Worm (Caenorhabditis elegans): Measurements from ENCODE around the gene twk-23.

twk-23 gene

ce11 chrX:13768562-13768961 is 54.8 kb downstream of the twk-23 start (continued):
- TF ChIP-seq nhr-20 (tag; optimal IDR thresholded peaks at IDR 0.05) (peak; percentile 21), fkh-8 (tag; optimal IDR thresholded peaks at IDR 0.05) (peak; percentile 81), blmp-1 (tag; optimal IDR thresholded peaks at IDR 0.05) (peak; percentile 3), nhr-84 (tag; optimal IDR thresholded peaks at IDR 0.05) (no peak), C34B4.2 (tag; optimal IDR thresholded peaks at IDR 0.05) (no peak), nhr-85 (tag) (no peak), ceh-90 (tag; optimal IDR thresholded peaks at IDR 0.05) (no peak), ceh-63 (GFP tag; optimal IDR thresholded peaks at IDR 0.05) (no peak), hlh-4 (tag; optimal IDR thresholded peaks at IDR 0.05) (no peak), egl-13 (tag; optimal IDR thresholded peaks at IDR 0.05) (no peak), efl-3 (GFP tag; optimal IDR thresholded peaks at IDR 0.05) (no peak), nhr-237 (tag; optimal IDR thresholded peaks at IDR 0.05) (no peak), unc-86 (tag; optimal IDR thresholded peaks at IDR 0.05) (peak; percentile 52), isw-1 (GFP tag; IDR thresholded peaks at IDR 0.05) (peak; percentile 19; the same call in 1 of the 2 replicates), zag-1 (tag; optimal IDR thresholded peaks at IDR 0.05) (peak; percentile 63), xbp-1 (tag; optimal IDR thresholded peaks at IDR 0.05) (peak; percentile 32), ztf-4 (tag; optimal IDR thresholded peaks at IDR 0.05) (peak; percentile 39), fkh-4 (tag; optimal IDR thresholded peaks at IDR 0.05; ENCODE audit: borderline replicate concordance) (no peak), ceh-8 (GFP tag; optimal IDR thresholded peaks at IDR 0.05) (peak; percentile 12), snpc-4 (tag; optimal IDR thresholded peaks at IDR 0.05) (no peak), hpl-2 (GFP tag; optimal IDR thresholded peaks at IDR 0.05) (no peak), snu-23 (GFP tag; optimal IDR thresholded peaks at IDR 0.05) (peak; percentile 16), lsy-2 (tag; optimal IDR thresholded peaks at IDR 0.05) (peak; percentile 14 to 61), fos-1 (tag; optimal IDR thresholded peaks at IDR 0.05) (peak; percentile 7), lin-13 (GFP tag; optimal IDR thresholded peaks at IDR 0.05) (peak; percentile 0), C04F5.9 (tag; optimal IDR thresholded peaks at IDR 0.05) (no peak), tlp-1 (tag; optimal IDR thresholded peaks at IDR 0.05) (no peak)

Data from whole organism, L1 larva.